Worm (Caenorhabditis elegans): Measurements from ENCODE around the gene F14H8.8.

DNA sequence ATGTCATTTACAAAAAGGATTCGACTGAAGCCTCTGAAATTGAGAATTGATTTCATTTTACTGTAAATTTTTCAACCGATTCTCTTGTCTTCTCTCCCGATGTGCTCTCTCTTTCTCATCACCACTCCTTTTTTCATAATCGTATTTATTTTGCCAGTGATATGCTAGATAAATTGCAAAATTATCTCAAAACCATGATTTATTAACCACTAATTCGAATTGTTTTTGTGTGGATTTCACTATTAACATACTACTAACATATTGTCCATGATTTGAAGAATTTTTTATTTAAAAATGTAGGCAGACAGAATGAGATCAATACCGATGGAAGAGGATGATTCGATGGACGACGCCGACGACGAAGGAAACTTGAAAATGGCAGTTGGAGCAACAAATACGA, 37.9 kb downstream of the F14H8.8 start, which contains the start of gene C25D7.10:
- TF ChIP-seq dao-5 (tag; optimal IDR thresholded peaks at IDR 0.05), result no peak
- TF ChIP-seq W03F9.2 (tag; optimal IDR thresholded peaks at IDR 0.05), result no peak
- TF ChIP-seq him-1 (tag; optimal IDR thresholded peaks at IDR 0.05), result no peak
